Worm (Caenorhabditis elegans) whole organism, L3 larva: ENCODE results near the gene lias-1.

Experiments
- R02D3.7 ChIP-seq: fragments of 150-350 bp; optimal IDR thresholded peaks from 2 replicates; lab custom pipeline; 2014; ENCODE audit warnings: missing biosample characterization, missing genetic modification characterization
- aly-2 ChIP-seq: fragments of 150-350 bp; optimal IDR thresholded peaks from 2 replicates; lab custom pipeline; 2014; ENCODE audit warnings: missing biosample characterization, missing genetic modification characterization
- daf-12 ChIP-seq: fragments of 150-350 bp; optimal IDR thresholded peaks from 2 replicates; lab custom pipeline; 2014; ENCODE audit warnings: missing biosample characterization, missing genetic modification reagents, missing genetic modification characterization
- egl-27 ChIP-seq: sonication (generic microtip); optimal IDR thresholded peaks from 4 replicates; lab custom pipeline; 2017; ENCODE audit warnings: missing biosample characterization, missing genetic modification reagents, missing genetic modification characterization
- elt-2 ChIP-seq: sonication (generic microtip); optimal IDR thresholded peaks from 2 replicates; lab custom pipeline; 2016; ENCODE audit warnings: missing genetic modification reagents, mild to moderate bottlenecking, missing genetic modification characterization, missing compliant biosample characterization
- eor-1 ChIP-seq, 2 experiments: fragments of 150-350 bp; optimal IDR thresholded peaks; 2 replicates each; lab custom pipeline; 2014 to 2018; ENCODE audit warnings: missing biosample characterization in 2 of 2, missing genetic modification characterization in 2 of 2
- lsy-12 ChIP-seq: sonication (generic microtip); optimal IDR thresholded peaks from 2 replicates; lab custom pipeline; 2016; ENCODE audit warnings: mild to moderate bottlenecking, missing genetic modification characterization, missing compliant biosample characterization
- nfya-1 ChIP-seq: sonication (generic microtip); optimal IDR thresholded peaks from 2 replicates; lab custom pipeline; 2017; ENCODE audit warnings: missing genetic modification characterization, mild to moderate bottlenecking, missing compliant biosample characterization, antibody characterized with exemption, moderate library complexity; ENCODE audit not compliant: insufficient read depth
- nhr-12 ChIP-seq: fragments of 150-350 bp; optimal IDR thresholded peaks from 2 replicates; lab custom pipeline; 2014; ENCODE audit warnings: missing biosample characterization, missing genetic modification characterization
- nhr-77 ChIP-seq: fragments of 150-350 bp; optimal IDR thresholded peaks from 2 replicates; lab custom pipeline; 2014; ENCODE audit warnings: missing biosample characterization, missing genetic modification characterization
- sea-2 ChIP-seq: fragments of 150-350 bp; sonication (generic microtip); optimal IDR thresholded peaks from 4 replicates; lab custom pipeline; 2014; ENCODE audit warnings: missing biosample characterization, missing genetic modification reagents, missing genetic modification characterization
- tbx-2 ChIP-seq: sonication (generic microtip); optimal IDR thresholded peaks from 2 replicates; lab custom pipeline; 2016; ENCODE audit warnings: mild to moderate bottlenecking, missing genetic modification characterization, missing compliant biosample characterization
- unc-39 ChIP-seq: sonication (generic microtip); optimal IDR thresholded peaks from 4 replicates; lab custom pipeline; 2017; ENCODE audit warnings: missing biosample characterization, missing genetic modification characterization
- ztf-11 ChIP-seq: fragments of 150-350 bp; optimal IDR thresholded peaks from 2 replicates; lab custom pipeline; 2014; ENCODE audit warnings: missing biosample characterization, missing genetic modification characterization

ce11 chrIII:3480236-3480635 is 24.7 kb downstream of the lias-1 start:
- TF ChIP-seq elt-2 = no peak
- no peak for TF ChIP-seq unc-39 (tag; lab: Kevin White, UChicago)
- no peak for TF ChIP-seq nfya-1 (tag; lab: Kevin White, UChicago)
- no peak for TF ChIP-seq sea-2
- no peak for TF ChIP-seq R02D3.7 (tag; lab: Kevin White, UChicago)
- no peak for TF ChIP-seq aly-2 (tag; lab: Kevin White, UChicago)
- TF ChIP-seq nhr-12 (tag; lab: Kevin White, UChicago) = no peak
- no peak for TF ChIP-seq lsy-12
- TF ChIP-seq ztf-11 (tag; lab: Kevin White, UChicago) = no peak
- no peak for TF ChIP-seq nhr-77
- no peak for TF ChIP-seq tbx-2
- TF ChIP-seq daf-12 = no peak
- no peak for TF ChIP-seq eor-1 (tag; optimal IDR thresholded peaks at IDR 0.05; lab: Kevin White, UChicago)
- no peak for TF ChIP-seq egl-27
